Fruit fly (Drosophila melanogaster) whole organism, embryonic: ENCODE results near the gene CG17906.
A peak's percentile ranks its signal among the peaks of the same experiment; 100 is the strongest.

Experiments
- Atf-2 ChIP-seq: fragments of 200-800 bp; sonication (Bioruptor generic); optimal IDR thresholded peaks from 2 replicates; lab custom pipeline; 2016; ENCODE audit warnings: missing biosample characterization, missing genetic modification characterization
- CG10267 ChIP-seq: fragments of 200-800 bp; sonication (Bioruptor generic); optimal IDR thresholded peaks from 2 replicates; lab custom pipeline; 2018; ENCODE audit warnings: missing biosample characterization, mild to moderate bottlenecking, missing genetic modification characterization, moderate library complexity
- CG10959 ChIP-seq: fragments of 200-800 bp; sonication (Bioruptor generic); IDR thresholded peaks from 2 replicates; pipeline ENCODE4 v1.3.6; 2022; ENCODE audit warnings: missing biosample characterization, missing genetic modification characterization
- CG11504 ChIP-seq: fragments of 200-800 bp; sonication (Bioruptor generic); optimal IDR thresholded peaks from 3 replicates; lab custom pipeline; 2019; ENCODE audit warnings: missing biosample characterization, mild to moderate bottlenecking, missing genetic modification characterization, moderate library complexity
- CG12071 ChIP-seq: fragments of 200-800 bp; sonication (Bioruptor generic); optimal IDR thresholded peaks from 3 replicates; lab custom pipeline; 2018; ENCODE audit warnings: missing biosample characterization, mild to moderate bottlenecking, missing genetic modification characterization
- CG12744 ChIP-seq: fragments of 200-800 bp; sonication (Bioruptor generic); optimal IDR thresholded peaks from 2 replicates; lab custom pipeline; 2016; ENCODE audit warnings: missing biosample characterization, missing genetic modification characterization
- CG15073 ChIP-seq: fragments of 200-800 bp; sonication (Bioruptor generic); optimal IDR thresholded peaks from 2 replicates; lab custom pipeline; 2016; ENCODE audit warnings: missing biosample characterization, missing genetic modification characterization
- CG15514 ChIP-seq: fragments of 200-800 bp; sonication (Bioruptor generic); optimal IDR thresholded peaks from 3 replicates; lab custom pipeline; 2017; ENCODE audit warnings: missing biosample characterization, missing genetic modification characterization, mild to moderate bottlenecking, moderate library complexity, missing genetic modification reagents
- CG17568 ChIP-seq: fragments of 200-800 bp; sonication (Bioruptor generic); optimal IDR thresholded peaks from 2 replicates; lab custom pipeline; 2018; ENCODE audit warnings: missing biosample characterization, mild to moderate bottlenecking, missing genetic modification characterization, moderate library complexity
- CG2129 ChIP-seq: fragments of 200-800 bp; sonication (Bioruptor generic); IDR thresholded peaks from 2 replicates; pipeline ENCODE4 v1.3.6; 2022; ENCODE audit warnings: missing biosample characterization, missing genetic modification characterization; ENCODE audit not compliant: partially characterized antibody
- CG2678 ChIP-seq: fragments of 200-800 bp; sonication (Bioruptor generic); optimal IDR thresholded peaks from 3 replicates; lab custom pipeline; 2019; ENCODE audit warnings: missing biosample characterization, mild to moderate bottlenecking, missing genetic modification characterization, moderate library complexity
- CG3726 ChIP-seq: fragments of 200-800 bp; sonication (Bioruptor generic); IDR thresholded peaks from 3 replicates; pipeline ENCODE4, ENCODE4 v1.3.6; 2022; ENCODE audit warnings: missing biosample characterization, missing genetic modification characterization
- CG3847 ChIP-seq: fragments of 200-800 bp; sonication (Bioruptor generic); IDR thresholded peaks from 2 replicates; pipeline ENCODE4 v1.3.6; 2022; ENCODE audit warnings: missing biosample characterization, missing genetic modification characterization
- CG4820 ChIP-seq: fragments of 200-800 bp; sonication (Bioruptor generic); optimal IDR thresholded peaks from 3 replicates; lab custom pipeline; 2016; ENCODE audit warnings: missing biosample characterization, missing genetic modification characterization
- CG7372 ChIP-seq: fragments of 200-800 bp; sonication (Bioruptor generic); IDR thresholded peaks from 2 replicates; pipeline ENCODE4 v1.3.6; 2022; ENCODE audit warnings: missing biosample characterization, missing genetic modification characterization
- CG7839 ChIP-seq: fragments of 200-800 bp; sonication (Bioruptor generic); optimal IDR thresholded peaks from 3 replicates; lab custom pipeline; 2018; ENCODE audit warnings: missing biosample characterization, mild to moderate bottlenecking, missing genetic modification characterization, moderate library complexity
- CG9817 ChIP-seq: fragments of 200-800 bp; sonication (Bioruptor generic); optimal IDR thresholded peaks from 2 replicates; lab custom pipeline; 2018; ENCODE audit warnings: missing biosample characterization, mild to moderate bottlenecking, missing genetic modification characterization, moderate library complexity
- D19A ChIP-seq: fragments of 200-800 bp; optimal IDR thresholded peaks from 3 replicates; lab custom pipeline; 2019; ENCODE audit warnings: missing biosample characterization, mild to moderate bottlenecking, missing genetic modification characterization, moderate library complexity
- ERR ChIP-seq: fragments of 200-800 bp; sonication (Bioruptor generic); optimal IDR thresholded peaks from 2 replicates; lab custom pipeline; 2016; ENCODE audit warnings: missing biosample characterization, missing genetic modification characterization
- Fer1 ChIP-seq: fragments of 200-800 bp; sonication (Bioruptor generic); optimal IDR thresholded peaks from 2 replicates; lab custom pipeline; 2017; ENCODE audit warnings: missing biosample characterization, mild to moderate bottlenecking, missing genetic modification characterization
- HHEX ChIP-seq: fragments of 200-800 bp; sonication (Bioruptor generic); optimal IDR thresholded peaks from 3 replicates; lab custom pipeline; 2017; ENCODE audit warnings: missing biosample characterization, mild to moderate bottlenecking, missing genetic modification characterization, missing genetic modification reagents
- Hmr ChIP-seq: fragments of 200-800 bp; sonication (Bioruptor generic); optimal IDR thresholded peaks from 3 replicates; lab custom pipeline; 2017; ENCODE audit warnings: mild to moderate bottlenecking, missing biosample characterization, missing genetic modification reagents, missing genetic modification characterization
- Hmx ChIP-seq: fragments of 200-800 bp; sonication (Bioruptor generic); optimal IDR thresholded peaks from 2 replicates; lab custom pipeline; 2016; ENCODE audit warnings: missing biosample characterization, missing genetic modification characterization
- Hr51 ChIP-seq, 2 experiments: fragments of 200-800 bp; sonication (Bioruptor generic); optimal IDR thresholded peaks; 2 replicates in 1 of 2; 3 replicates in 1 of 2; lab custom pipeline; 2016 to 2018; ENCODE audit warnings: missing biosample characterization in 2 of 2, missing genetic modification characterization in 2 of 2, mild to moderate bottlenecking in 1 of 2, moderate library complexity in 1 of 2
- Hsf ChIP-seq: fragments of 200-800 bp; sonication (Bioruptor generic); optimal IDR thresholded peaks from 3 replicates; lab custom pipeline; 2016; ENCODE audit warnings: missing biosample characterization, missing genetic modification characterization
- Max ChIP-seq: fragments of 200-800 bp; sonication (Bioruptor generic); optimal IDR thresholded peaks from 2 replicates; lab custom pipeline; 2016; ENCODE audit warnings: missing biosample characterization, mild to moderate bottlenecking, missing genetic modification characterization
- Oaz ChIP-seq: fragments of 200-800 bp; sonication (Bioruptor generic); IDR thresholded peaks from 2 replicates; pipeline ENCODE4 v1.3.6; 2022; ENCODE audit warnings: missing biosample characterization, missing genetic modification characterization
- Scr ChIP-seq: fragments of 200-800 bp; sonication (Bioruptor generic); IDR thresholded peaks from 2 replicates; pipeline ENCODE4 v1.3.6; 2022; ENCODE audit warnings: missing biosample characterization, missing genetic modification characterization; ENCODE audit not compliant: partially characterized antibody
- Xrp1 ChIP-seq: fragments of 200-800 bp; sonication (Bioruptor generic); IDR thresholded peaks from 2 replicates; pipeline ENCODE4 v1.3.6; 2022; ENCODE audit warnings: missing biosample characterization, missing genetic modification characterization
- ase ChIP-seq: fragments of 200-800 bp; sonication (Bioruptor generic); IDR thresholded peaks from 3 replicates; pipeline ENCODE4 v1.3.6; 2022; ENCODE audit warnings: missing biosample characterization, missing genetic modification characterization
- caup ChIP-seq: fragments of 200-800 bp; sonication (Bioruptor generic); optimal IDR thresholded peaks from 3 replicates; lab custom pipeline; 2017; ENCODE audit warnings: missing biosample characterization, mild to moderate bottlenecking, missing genetic modification characterization, moderate library complexity; ENCODE audit not compliant: severe bottlenecking
- chn ChIP-seq: fragments of 200-800 bp; sonication (Bioruptor generic); optimal IDR thresholded peaks from 2 replicates; lab custom pipeline; 2016; ENCODE audit warnings: missing biosample characterization, missing genetic modification characterization
- ci ChIP-seq: fragments of 200-800 bp; sonication (Bioruptor generic); IDR thresholded peaks from 3 replicates; pipeline ENCODE4 v1.3.6; 2022; ENCODE audit warnings: missing biosample characterization, missing genetic modification characterization
- dm ChIP-seq: fragments of 200-800 bp; sonication (Bioruptor generic); optimal IDR thresholded peaks from 3 replicates; lab custom pipeline; 2016; ENCODE audit warnings: missing biosample characterization, missing genetic modification characterization
- fd3F ChIP-seq: fragments of 200-800 bp; sonication (Bioruptor generic); optimal IDR thresholded peaks from 2 replicates; lab custom pipeline; 2018; ENCODE audit warnings: missing biosample characterization, mild to moderate bottlenecking, missing genetic modification characterization, moderate library complexity
- fd96Cb ChIP-seq: fragments of 200-800 bp; sonication (Bioruptor generic); optimal IDR thresholded peaks from 2 replicates; lab custom pipeline; 2018; ENCODE audit warnings: missing biosample characterization, mild to moderate bottlenecking, missing genetic modification characterization, moderate library complexity
- gfzf ChIP-seq: fragments of 200-800 bp; sonication (Bioruptor generic); optimal IDR thresholded peaks from 2 replicates; lab custom pipeline; 2016; ENCODE audit warnings: missing biosample characterization, mild to moderate bottlenecking, missing genetic modification characterization, moderate library complexity
- grn ChIP-seq: fragments of 200-800 bp; sonication (Bioruptor generic); optimal IDR thresholded peaks from 3 replicates; lab custom pipeline; 2017; ENCODE audit warnings: missing biosample characterization, missing genetic modification characterization
- lilli ChIP-seq: fragments of 200-800 bp; sonication (Bioruptor generic); optimal IDR thresholded peaks from 3 replicates; lab custom pipeline; 2016; ENCODE audit warnings: missing biosample characterization, missing genetic modification characterization
- nerfin-2 ChIP-seq: fragments of 200-800 bp; sonication (Bioruptor generic); IDR thresholded peaks from 2 replicates; pipeline ENCODE4 v1.3.6; 2022; ENCODE audit warnings: missing biosample characterization, missing genetic modification characterization; ENCODE audit not compliant: partially characterized antibody
- peb ChIP-seq: fragments of 200-800 bp; sonication (Bioruptor generic); IDR thresholded peaks from 2 replicates; pipeline ENCODE4 v1.3.6; 2022; ENCODE audit warnings: missing biosample characterization, missing genetic modification characterization
- pnt ChIP-seq: fragments of 200-800 bp; sonication (Bioruptor generic); optimal IDR thresholded peaks from 3 replicates; lab custom pipeline; 2016; ENCODE audit warnings: missing biosample characterization, missing genetic modification characterization
- rib ChIP-seq: fragments of 200-800 bp; sonication (Bioruptor generic); IDR thresholded peaks from 2 replicates; pipeline ENCODE4 v1.3.6; 2022; ENCODE audit warnings: missing biosample characterization, missing genetic modification characterization
- run ChIP-seq: fragments of 200-800 bp; sonication (Bioruptor generic); optimal IDR thresholded peaks from 3 replicates; lab custom pipeline; 2018; ENCODE audit warnings: missing biosample characterization, mild to moderate bottlenecking, missing genetic modification characterization
- sima ChIP-seq: fragments of 200-800 bp; sonication (Bioruptor generic); optimal IDR thresholded peaks from 2 replicates; lab custom pipeline; 2016; ENCODE audit warnings: missing biosample characterization, missing genetic modification characterization
- slbo ChIP-seq: fragments of 200-800 bp; sonication (Bioruptor generic); IDR thresholded peaks from 2 replicates; pipeline ENCODE4 v1.3.6; 2022; ENCODE audit warnings: missing biosample characterization, missing genetic modification characterization
- toy ChIP-seq: fragments of 200-800 bp; sonication (Bioruptor generic); IDR thresholded peaks from 2 replicates; pipeline ENCODE4 v1.3.6; 2022; ENCODE audit warnings: missing biosample characterization, missing genetic modification characterization
- unpg ChIP-seq: fragments of 200-800 bp; sonication (Bioruptor generic); optimal IDR thresholded peaks from 3 replicates; lab custom pipeline; 2018; ENCODE audit warnings: missing biosample characterization, mild to moderate bottlenecking, missing genetic modification characterization, moderate library complexity
- zen ChIP-seq: fragments of 200-800 bp; sonication (Bioruptor generic); optimal IDR thresholded peaks from 3 replicates; lab custom pipeline; 2018; ENCODE audit warnings: missing biosample characterization, mild to moderate bottlenecking, missing genetic modification characterization, moderate library complexity

The CG17906 gene

DNA sequence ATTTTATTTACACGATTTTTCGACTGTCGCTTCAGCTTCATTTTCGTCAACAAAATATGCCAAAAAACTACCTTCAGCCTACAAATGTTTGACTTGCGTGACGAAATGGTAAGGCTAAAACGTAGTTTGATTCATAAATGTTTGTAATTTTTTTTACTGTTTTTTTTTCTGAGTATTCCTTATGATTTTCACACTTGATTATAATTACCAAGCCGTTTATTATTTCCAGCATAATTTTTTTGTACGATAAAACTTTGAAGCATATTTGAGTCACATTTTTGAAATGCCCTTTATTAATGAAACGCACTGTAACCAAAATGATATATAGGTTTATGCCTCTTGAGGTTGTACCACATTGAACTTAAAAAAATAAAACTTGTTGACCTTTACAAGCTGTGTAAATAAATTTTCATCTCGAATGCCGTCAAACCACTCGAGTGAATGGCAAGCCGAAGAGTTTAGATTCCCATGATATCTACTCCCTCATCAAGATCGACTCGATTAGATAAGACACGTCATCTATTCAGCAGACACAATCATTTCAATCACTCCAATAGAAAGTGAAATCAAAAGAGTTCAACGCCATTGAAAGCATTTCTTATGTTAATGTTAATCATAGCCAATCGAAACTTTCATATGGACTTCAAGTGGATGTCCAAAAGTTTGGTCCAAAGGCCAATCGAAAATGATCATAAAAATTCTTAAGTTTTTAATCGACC, 11.4 kb upstream of the CG17906 start (continued):
- TF ChIP-seq CG9817 (peak; percentile 46), slbo (GFP tag; lab: Robert Waterston, UW) (peak; percentile 68), Hsf (GFP tag; lab: Kevin White, UChicago) (peak; percentile 38), lilli (GFP tag; lab: Kevin White, UChicago) (peak; percentile 59), ERR (GFP tag; lab: Kevin White, UChicago) (no peak), D19A (tag; lab: Kevin White, UChicago) (peak; percentile 1), ase (GFP tag; lab: Robert Waterston, UW) (peak; percentile 45; the same call in 1 of the 3 replicates), CG3847 (GFP tag; lab: Robert Waterston, UW) (peak; percentile 51; the same call in 1 of the 2 replicates), CG15073 (GFP tag; lab: Kevin White, UChicago) (no peak), CG11504 (tag; lab: Kevin White, UChicago) (peak; percentile 78), pnt (GFP tag; lab: Kevin White, UChicago) (no peak), CG10267 (peak; percentile 34), Hmr (GFP tag; lab: Kevin White, UChicago) (peak; percentile 49), CG12744 (GFP tag; lab: Kevin White, UChicago) (peak; percentile 23), sima (GFP tag; lab: Kevin White, UChicago) (no peak), CG15514 (GFP tag; lab: Kevin White, UChicago) (peak; percentile 7), unpg (GFP tag; lab: Kevin White, UChicago) (peak; percentile 69), fd96Cb (peak; percentile 41), Hmx (GFP tag; lab: Kevin White, UChicago) (no peak), dm (GFP tag; lab: Kevin White, UChicago) (peak; percentile 11), Hr51 (GFP tag; optimal IDR thresholded peaks at IDR 0.05; lab: Kevin White, UChicago) (peak in 1 of 2 experiments; percentile 83), chn (GFP tag; lab: Kevin White, UChicago) (no peak), HHEX (GFP tag; lab: Kevin White, UChicago) (peak; percentile 24), Max (GFP tag; lab: Kevin White, UChicago) (peak; percentile 14), rib (GFP tag; lab: Robert Waterston, UW) (no peak), Fer1 (peak; percentile 46), peb (no peak), CG12071 (GFP tag; lab: Kevin White, UChicago) (no peak), CG3726 (GFP tag; lab: Robert Waterston, UW) (no peak), caup (peak; percentile 27), gfzf (GFP tag; lab: Kevin White, UChicago) (no peak), CG7372 (GFP tag; lab: Robert Waterston, UW) (peak; percentile 47; the same call in 1 of the 2 replicates), Scr (GFP tag; lab: Robert Waterston, UW) (no peak), CG4820 (GFP tag; lab: Kevin White, UChicago) (peak; percentile 6), CG17568 (no peak), run (tag; lab: Kevin White, UChicago) (peak; percentile 59), Atf-2 (peak; percentile 17), Xrp1 (GFP tag; lab: Robert Waterston, UW) (peak; percentile 38; the same call in 1 of the 2 replicates), toy (GFP tag; lab: Robert Waterston, UW) (no peak), CG2678 (tag; lab: Kevin White, UChicago) (peak; percentile 78), CG2129 (GFP tag; lab: Robert Waterston, UW) (no peak), grn (GFP tag; lab: Kevin White, UChicago) (peak; percentile 84), ci (GFP tag; lab: Robert Waterston, UW) (peak; percentile 62; the same call in 1 of the 3 replicates), zen (tag; lab: Kevin White, UChicago) (no peak), CG7839 (tag; lab: Kevin White, UChicago) (peak; percentile 71), CG10959 (GFP tag; lab: Robert Waterston, UW) (no peak), fd3F (GFP tag; lab: Kevin White, UChicago) (peak; percentile 45), Oaz (GFP tag; lab: Robert Waterston, UW) (no peak), nerfin-2 (no peak)
